Worm (Caenorhabditis elegans): ENCODE results near the gene nap-1.

- TF ChIP-seq F49E8.2 (tag; optimal IDR thresholded peaks at IDR 0.05; ENCODE audit: insufficient read depth): no peak
- no peak for TF ChIP-seq Y56A3A.18 (GFP tag; IDR thresholded peaks at IDR 0.05)
- no peak for TF ChIP-seq lin-40 (tag; optimal IDR thresholded peaks at IDR 0.05)
- TF ChIP-seq ceh-100 (GFP tag; IDR thresholded peaks at IDR 0.05): no peak
Observed at ce11 chrIV:8355592-8355991, 23.5 kb downstream of the nap-1 start, which contains the start of the genes F17E9.2 and col-116.

All from whole organism, young adult.